Worm (Caenorhabditis elegans) whole organism, L1 larva: ENCODE results near the gene F46C5.9.
A peak's percentile ranks its signal among the peaks of the same experiment; 100 is the strongest.

Source experiments
- C34B4.2 ChIP-seq: sonication (generic microtip); optimal IDR thresholded peaks from 2 replicates; lab custom pipeline; 2017; ENCODE audit warnings: mild to moderate bottlenecking, missing genetic modification characterization, missing compliant biosample characterization
- F16B12.6 ChIP-seq: fragments of 150-350 bp; optimal IDR thresholded peaks from 2 replicates; lab custom pipeline; 2014; ENCODE audit warnings: missing biosample characterization, missing genetic modification characterization
- Y116A8C.19 ChIP-seq: sonication (generic microtip); optimal IDR thresholded peaks from 2 replicates; lab custom pipeline; 2016; ENCODE audit warnings: missing compliant biosample characterization, missing genetic modification characterization, borderline replicate concordance
- aha-1 ChIP-seq: fragments of 150-350 bp; optimal IDR thresholded peaks from 2 replicates; lab custom pipeline; 2014; ENCODE audit warnings: missing biosample characterization, missing genetic modification characterization
- alr-1 ChIP-seq: fragments of 200-800 bp; sonication (Bioruptor generic); optimal IDR thresholded peaks from 2 replicates; lab custom pipeline; 2018; ENCODE audit warnings: borderline replicate concordance, mild to moderate bottlenecking, missing genetic modification characterization, missing compliant biosample characterization
- ama-1 ChIP-seq: fragments of 150-350 bp; optimal IDR thresholded peaks from 2 replicates; lab custom pipeline; 2014
- blmp-1 ChIP-seq: fragments of 150-350 bp; optimal IDR thresholded peaks from 2 replicates; lab custom pipeline; 2014; ENCODE audit warnings: missing biosample characterization, missing genetic modification characterization
- ceh-63 ChIP-seq: fragments of 200-800 bp; sonication (Bioruptor generic); optimal IDR thresholded peaks from 2 replicates; lab custom pipeline; 2018; ENCODE audit warnings: mild to moderate bottlenecking, missing genetic modification characterization, missing compliant biosample characterization
- ceh-8 ChIP-seq: fragments of 200-800 bp; sonication (Bioruptor generic); optimal IDR thresholded peaks from 2 replicates; lab custom pipeline; 2018; ENCODE audit warnings: mild to moderate bottlenecking, missing genetic modification characterization, moderate library complexity, missing compliant biosample characterization
- dsc-1 ChIP-seq: sonication (generic microtip); optimal IDR thresholded peaks from 2 replicates; lab custom pipeline; 2016; ENCODE audit warnings: mild to moderate bottlenecking, missing genetic modification characterization, missing compliant biosample characterization
- efl-1 ChIP-seq, 4 experiments: fragments of 150-350 bp; optimal IDR thresholded peaks in 3 of 4; peaks in 1 of 4; 1 replicate in 1 of 4; 2 replicates in 3 of 4; lab custom pipeline; 2014; ENCODE audit warnings: missing biosample characterization in 2 of 4, missing genetic modification characterization in 2 of 4, missing genetic modification reagents in 2 of 4
- egl-27 ChIP-seq, 2 experiments: fragments of 150-350 bp in 1 of 2; sonication (generic microtip); optimal IDR thresholded peaks; 3 replicates each; lab custom pipeline; 2017 to 2018; ENCODE audit warnings: missing biosample characterization in 2 of 2, missing genetic modification characterization in 2 of 2, missing genetic modification reagents in 2 of 2
- ets-5 ChIP-seq: fragments of 200-800 bp; sonication (Bioruptor generic); IDR thresholded peaks from 2 replicates; pipeline ENCODE4 v1.3.6; 2022; ENCODE audit warnings: missing genetic modification characterization, missing compliant biosample characterization
- fkh-4 ChIP-seq: sonication (generic microtip); optimal IDR thresholded peaks from 2 replicates; lab custom pipeline; 2016; ENCODE audit warnings: missing compliant biosample characterization, missing genetic modification characterization, borderline replicate concordance
- fkh-8 ChIP-seq: sonication (generic microtip); optimal IDR thresholded peaks from 2 replicates; lab custom pipeline; 2016; ENCODE audit warnings: mild to moderate bottlenecking, missing genetic modification characterization, missing compliant biosample characterization
- grh-1 ChIP-seq: fragments of 200-800 bp; sonication (Bioruptor generic); IDR thresholded peaks from 2 replicates; pipeline ENCODE4 v1.3.6; 2022; ENCODE audit warnings: missing genetic modification reagents, missing genetic modification characterization, missing compliant biosample characterization
- hlh-17 ChIP-seq: fragments of 200-800 bp; sonication (Bioruptor generic); optimal IDR thresholded peaks from 2 replicates; lab custom pipeline; 2018; ENCODE audit warnings: missing genetic modification characterization, mild to moderate bottlenecking, missing compliant biosample characterization, moderate library complexity, borderline replicate concordance
- hpl-2 ChIP-seq: fragments of 150-350 bp; optimal IDR thresholded peaks from 2 replicates; lab custom pipeline; 2014; ENCODE audit warnings: missing biosample characterization, missing genetic modification reagents, missing genetic modification characterization
- irx-1 ChIP-seq: sonication (generic microtip); optimal IDR thresholded peaks from 2 replicates; lab custom pipeline; 2016; ENCODE audit warnings: missing genetic modification characterization, missing compliant biosample characterization
- jun-1 ChIP-seq: fragments of 150-350 bp; optimal IDR thresholded peaks from 2 replicates; lab custom pipeline; 2014; ENCODE audit warnings: missing biosample characterization, missing genetic modification reagents, missing genetic modification characterization
- lin-13 ChIP-seq: fragments of 150-350 bp; optimal IDR thresholded peaks from 2 replicates; lab custom pipeline; 2014; ENCODE audit warnings: missing biosample characterization, missing genetic modification reagents, missing genetic modification characterization
- lin-14 ChIP-seq: fragments of 200-800 bp; sonication (Bioruptor generic); optimal IDR thresholded peaks from 2 replicates; lab custom pipeline; 2018; ENCODE audit warnings: mild to moderate bottlenecking, missing genetic modification characterization, moderate library complexity, missing compliant biosample characterization
- lin-35 ChIP-seq, 2 experiments: fragments of 150-350 bp; optimal IDR thresholded peaks; 2 replicates each; lab custom pipeline; 2014; ENCODE audit warnings: missing biosample characterization in 2 of 2, missing genetic modification characterization in 2 of 2, missing genetic modification reagents in 2 of 2
- lir-3 ChIP-seq: sonication (generic microtip); optimal IDR thresholded peaks from 2 replicates; lab custom pipeline; 2016; ENCODE audit warnings: mild to moderate bottlenecking, missing genetic modification characterization, moderate library complexity, missing compliant biosample characterization; ENCODE audit not compliant: poor library complexity
- lsy-2 ChIP-seq, 2 experiments: fragments of 150-350 bp; optimal IDR thresholded peaks; 2 replicates each; lab custom pipeline; 2014; ENCODE audit warnings: missing biosample characterization in 2 of 2, missing genetic modification characterization in 2 of 2
- mdl-1 ChIP-seq, 2 experiments: fragments of 150-350 bp; optimal IDR thresholded peaks; 2 replicates each; lab custom pipeline; 2014 to 2017; ENCODE audit warnings: missing biosample characterization in 2 of 2, missing genetic modification characterization in 2 of 2, inconsistent platforms in 1 of 2
- mep-1 ChIP-seq: fragments of 150-350 bp; optimal IDR thresholded peaks from 2 replicates; lab custom pipeline; 2014; ENCODE audit warnings: missing biosample characterization, missing genetic modification characterization
- nhr-11 ChIP-seq: fragments of 150-350 bp; optimal IDR thresholded peaks from 2 replicates; lab custom pipeline; 2014; ENCODE audit warnings: missing biosample characterization, missing genetic modification characterization
- nhr-12 ChIP-seq: sonication (generic microtip); optimal IDR thresholded peaks from 2 replicates; lab custom pipeline; 2017; ENCODE audit warnings: missing biosample characterization, missing genetic modification characterization
- nhr-19 ChIP-seq: fragments of 200-800 bp; sonication (Bioruptor generic); conservative IDR thresholded peaks from 2 replicates; pipeline ENCODE4 v1.3.6; 2022; ENCODE audit warnings: missing genetic modification characterization, missing compliant biosample characterization
- nhr-20 ChIP-seq: sonication (generic microtip); optimal IDR thresholded peaks from 2 replicates; lab custom pipeline; 2016; ENCODE audit warnings: mild to moderate bottlenecking, missing genetic modification characterization, missing compliant biosample characterization
- nhr-47 ChIP-seq: sonication (generic microtip); optimal IDR thresholded peaks from 2 replicates; lab custom pipeline; 2016; ENCODE audit warnings: mild to moderate bottlenecking, missing genetic modification characterization, moderate library complexity, missing compliant biosample characterization
- nhr-71 ChIP-seq: sonication (generic microtip); optimal IDR thresholded peaks from 2 replicates; lab custom pipeline; 2016; ENCODE audit warnings: mild to moderate bottlenecking, missing genetic modification characterization, moderate library complexity, missing compliant biosample characterization
- nhr-90 ChIP-seq: sonication (generic microtip); optimal IDR thresholded peaks from 2 replicates; lab custom pipeline; 2016; ENCODE audit warnings: mild to moderate bottlenecking, missing genetic modification characterization, missing compliant biosample characterization; ENCODE audit not compliant: poor library complexity
- pag-3 ChIP-seq: sonication (generic microtip); optimal IDR thresholded peaks from 2 replicates; lab custom pipeline; 2017; ENCODE audit warnings: missing genetic modification characterization, mild to moderate bottlenecking, missing compliant biosample characterization, antibody characterized with exemption, borderline replicate concordance; ENCODE audit not compliant: insufficient read depth
- pax-3 ChIP-seq: fragments of 200-800 bp; sonication (Bioruptor generic); optimal IDR thresholded peaks from 2 replicates; lab custom pipeline; 2018; ENCODE audit warnings: mild to moderate bottlenecking, missing genetic modification characterization, moderate library complexity, missing compliant biosample characterization
- pqm-1 ChIP-seq: sonication (generic microtip); optimal IDR thresholded peaks from 3 replicates; lab custom pipeline; 2017; ENCODE audit warnings: missing biosample characterization, missing genetic modification characterization
- sox-4 ChIP-seq: sonication (generic microtip); optimal IDR thresholded peaks from 2 replicates; lab custom pipeline; 2016; ENCODE audit warnings: missing genetic modification characterization, missing compliant biosample characterization
- swsn-7 ChIP-seq: sonication (generic microtip); optimal IDR thresholded peaks from 2 replicates; lab custom pipeline; 2016; ENCODE audit warnings: missing genetic modification characterization, missing compliant biosample characterization
- tlp-1 ChIP-seq: fragments of 150-350 bp; optimal IDR thresholded peaks from 2 replicates; lab custom pipeline; 2014; ENCODE audit warnings: missing biosample characterization, missing genetic modification characterization
- unc-130 ChIP-seq: fragments of 150-350 bp; optimal IDR thresholded peaks from 2 replicates; lab custom pipeline; 2017; ENCODE audit warnings: missing biosample characterization, missing genetic modification characterization, inconsistent platforms
- unc-30 ChIP-seq: sonication (generic microtip); optimal IDR thresholded peaks from 2 replicates; lab custom pipeline; 2017; ENCODE audit warnings: missing biosample characterization, missing genetic modification characterization
- unc-62 ChIP-seq: fragments of 150-350 bp; optimal IDR thresholded peaks from 2 replicates; lab custom pipeline; 2014; ENCODE audit warnings: missing biosample characterization, missing genetic modification reagents, missing genetic modification characterization
- zag-1 ChIP-seq: fragments of 150-350 bp; optimal IDR thresholded peaks from 2 replicates; lab custom pipeline; 2014; ENCODE audit warnings: missing biosample characterization, missing genetic modification characterization
- zip-4 ChIP-seq: fragments of 200-800 bp; sonication (Bioruptor generic); optimal IDR thresholded peaks from 2 replicates; lab custom pipeline; 2018; ENCODE audit warnings: mild to moderate bottlenecking, missing genetic modification characterization, moderate library complexity, missing compliant biosample characterization
- ztf-11 ChIP-seq, 2 experiments: sonication (generic microtip); optimal IDR thresholded peaks; 2 replicates each; lab custom pipeline; 2016 to 2017; ENCODE audit warnings: missing genetic modification characterization in 2 of 2, missing biosample characterization in 1 of 2, missing compliant biosample characterization in 1 of 2
- ztf-4 ChIP-seq: fragments of 150-350 bp; optimal IDR thresholded peaks from 2 replicates; lab custom pipeline; 2014; ENCODE audit warnings: missing biosample characterization, missing genetic modification characterization

The F46C5.9 gene

DNA sequence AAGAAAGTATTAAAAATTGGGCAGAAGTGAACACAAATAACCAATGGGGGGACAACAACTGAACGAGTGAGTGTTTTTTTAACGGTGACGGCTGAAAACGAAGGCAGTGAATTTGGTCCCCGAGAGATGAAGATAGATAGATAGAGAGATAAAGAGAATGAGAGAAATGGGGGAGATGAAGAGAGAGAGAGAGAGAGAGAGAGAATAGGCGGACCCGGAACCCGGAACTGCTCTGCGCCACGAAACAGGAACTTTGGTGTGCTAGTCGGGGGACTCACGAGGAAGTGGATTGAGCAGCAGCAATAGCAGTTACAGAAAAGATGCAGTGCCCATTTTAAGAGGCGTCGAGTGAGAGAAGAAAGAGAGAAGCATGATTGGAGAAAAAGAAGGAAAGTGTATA lies 14.1 kb downstream of the F46C5.9 start (continued):
- TF ChIP-seq nhr-19 (GFP tag; lab: Robert Waterston, UW) (peak; percentile 52), lir-3 (peak; percentile 14), swsn-7 (peak; percentile 68), nhr-71 (tag; lab: Kevin White, UChicago) (peak; percentile 88), tlp-1 (tag; lab: Kevin White, UChicago) (no peak), nhr-20 (tag; lab: Kevin White, UChicago) (peak; percentile 56), ztf-11 (tag; optimal IDR thresholded peaks at IDR 0.05; lab: Kevin White, UChicago) (peak in 1 of 2 experiments; percentile 4), egl-27 (tag; optimal IDR thresholded peaks at IDR 0.05; lab: Kevin White, UChicago) (no peak), hlh-17 (GFP tag; lab: Kevin White, UChicago) (no peak), jun-1 (tag; lab: Kevin White, UChicago) (peak; percentile 52), nhr-47 (peak; percentile 85), ztf-4 (tag; lab: Kevin White, UChicago) (peak; percentile 44), ama-1 (no peak), unc-130 (no peak), unc-62 (GFP tag; lab: Kevin White, UChicago) (no peak), lin-13 (no peak), irx-1 (tag; lab: Kevin White, UChicago) (peak; percentile 54), mdl-1 (tag; optimal IDR thresholded peaks at IDR 0.05; lab: Kevin White, UChicago) (no peak), dsc-1 (tag; lab: Kevin White, UChicago) (peak; percentile 53), blmp-1 (tag; lab: Kevin White, UChicago) (no peak), ceh-63 (GFP tag; lab: Kevin White, UChicago) (no peak), Y116A8C.19 (tag; lab: Kevin White, UChicago) (no peak), mep-1 (tag; lab: Kevin White, UChicago) (peak; percentile 16), aha-1 (tag; lab: Kevin White, UChicago) (no peak), zag-1 (tag; lab: Kevin White, UChicago) (no peak), ets-5 (no peak), nhr-11 (tag; lab: Kevin White, UChicago) (no peak), lin-35 (GFP tag; optimal IDR thresholded peaks at IDR 0.05; lab: Kevin White, UChicago) (peak in 1 of 2 experiments; percentile 50), lin-14 (GFP tag; lab: Kevin White, UChicago) (peak; percentile 98), efl-1 (optimal IDR thresholded peaks at IDR 0.05; lab: Kevin White, UChicago) (peak; percentile 35 to 46), efl-1 (GFP tag; optimal IDR thresholded peaks at IDR 0.05 in 1 of 2; lab: Kevin White, UChicago) (peak; percentile 5 to 67), grh-1 (GFP tag; lab: Robert Waterston, UW) (no peak), hpl-2 (GFP tag; lab: Kevin White, UChicago) (no peak), pag-3 (tag; lab: Kevin White, UChicago) (no peak), fkh-8 (tag; lab: Kevin White, UChicago) (peak; percentile 95), pqm-1 (tag; lab: Kevin White, UChicago) (no peak), zip-4 (no peak), nhr-12 (tag; lab: Kevin White, UChicago) (no peak), F16B12.6 (no peak), alr-1 (tag; lab: Kevin White, UChicago) (no peak), nhr-90 (tag; lab: Kevin White, UChicago) (no peak), lsy-2 (tag; optimal IDR thresholded peaks at IDR 0.05; lab: Kevin White, UChicago) (peak; percentile 45 to 50)
- TF ChIP-seq, all 84 proteins: peak for 32

- TF ChIP-seq hlh-17 (GFP tag; lab: Kevin White, UChicago) (no peak), fkh-4 (tag; lab: Kevin White, UChicago) (peak; percentile 3), pax-3 (tag; lab: Kevin White, UChicago) (peak; percentile 55), nhr-11 (tag; lab: Kevin White, UChicago) (peak; percentile 24), unc-30 (tag; lab: Kevin White, UChicago) (no peak), ceh-8 (GFP tag; lab: Kevin White, UChicago) (no peak), nhr-71 (tag; lab: Kevin White, UChicago) (peak; percentile 22), fkh-8 (tag; lab: Kevin White, UChicago) (peak; percentile 15), nhr-47 (peak; percentile 50), dsc-1 (tag; lab: Kevin White, UChicago) (peak; percentile 91), sox-4 (tag; lab: Kevin White, UChicago) (peak; percentile 33), C34B4.2 (tag; lab: Kevin White, UChicago) (no peak)
Measured at ce11 chrII:8795227-8795626, 15.3 kb downstream of the F46C5.9 start.
